Worm (Caenorhabditis elegans): ENCODE measurements around the gene R09A8.1.

ce11 chrX:12640459-12640858 lies 26.9 kb downstream of the R09A8.1 start, which contains the start of gene R09A8.5:
- TF ChIP-seq nhr-11 (tag; optimal IDR thresholded peaks at IDR 0.05), result no peak
- no peak for TF ChIP-seq skn-1 (tag; optimal IDR thresholded peaks at IDR 0.05)
- no peak for TF ChIP-seq lin-39 (tag; optimal IDR thresholded peaks at IDR 0.05)
- no peak for TF ChIP-seq fos-1 (tag; optimal IDR thresholded peaks at IDR 0.05)
- no peak for TF ChIP-seq snpc-4 (tag; optimal IDR thresholded peaks at IDR 0.05)
- TF ChIP-seq zag-1 (tag; optimal IDR thresholded peaks at IDR 0.05), result no peak
- TF ChIP-seq ztf-11 (tag; optimal IDR thresholded peaks at IDR 0.05), result no peak
- no peak for TF ChIP-seq ztf-4 (tag; optimal IDR thresholded peaks at IDR 0.05)
- TF ChIP-seq lin-15B (tag; optimal IDR thresholded peaks at IDR 0.05), result no peak
- TF ChIP-seq nhr-77 (tag; optimal IDR thresholded peaks at IDR 0.05), result no peak
- no peak for TF ChIP-seq egl-27 (tag; optimal IDR thresholded peaks at IDR 0.05)
- no peak for TF ChIP-seq ceh-28 (tag; optimal IDR thresholded peaks at IDR 0.05)
- no peak for TF ChIP-seq ceh-82 (tag; optimal IDR thresholded peaks at IDR 0.05)
- no peak for TF ChIP-seq ceh-9 (tag; optimal IDR thresholded peaks at IDR 0.05)
